Worm (Caenorhabditis elegans) whole organism, L1 larva: ENCODE measurements around the gene C03E10.1.

Source experiments
- ceh-82 ChIP-seq, 3 experiments: fragments of 150-350 bp in 1 of 3; sonication (generic microtip) in 2 of 3; optimal IDR thresholded peaks; 2 replicates each; lab custom pipeline; 2014 to 2017; ENCODE audit warnings: missing biosample characterization in 3 of 3, missing genetic modification characterization in 3 of 3
- egl-27 ChIP-seq, 2 experiments: fragments of 150-350 bp in 1 of 2; sonication (generic microtip); optimal IDR thresholded peaks; 3 replicates each; lab custom pipeline; 2017 to 2018; ENCODE audit warnings: missing biosample characterization in 2 of 2, missing genetic modification characterization in 2 of 2, missing genetic modification reagents in 2 of 2
- elt-2 ChIP-seq: sonication (generic microtip); optimal IDR thresholded peaks from 2 replicates; lab custom pipeline; 2016; ENCODE audit warnings: missing genetic modification characterization, mild to moderate bottlenecking, inconsistent platforms, missing compliant biosample characterization, missing genetic modification reagents
- hlh-17 ChIP-seq: fragments of 200-800 bp; sonication (Bioruptor generic); optimal IDR thresholded peaks from 2 replicates; lab custom pipeline; 2018; ENCODE audit warnings: missing genetic modification characterization, mild to moderate bottlenecking, missing compliant biosample characterization, moderate library complexity, borderline replicate concordance
- jun-1 ChIP-seq: fragments of 150-350 bp; optimal IDR thresholded peaks from 2 replicates; lab custom pipeline; 2014; ENCODE audit warnings: missing biosample characterization, missing genetic modification reagents, missing genetic modification characterization
- lin-35 ChIP-seq, 2 experiments: fragments of 150-350 bp; optimal IDR thresholded peaks; 2 replicates each; lab custom pipeline; 2014; ENCODE audit warnings: missing biosample characterization in 2 of 2, missing genetic modification characterization in 2 of 2, missing genetic modification reagents in 2 of 2
- lin-39 ChIP-seq: fragments of 150-350 bp; optimal IDR thresholded peaks from 2 replicates; lab custom pipeline; 2014; ENCODE audit warnings: missing biosample characterization, missing genetic modification reagents, missing genetic modification characterization
- nhr-76 ChIP-seq: sonication (generic microtip); optimal IDR thresholded peaks from 2 replicates; lab custom pipeline; 2017; ENCODE audit warnings: missing biosample characterization, missing genetic modification characterization
- pqm-1 ChIP-seq: sonication (generic microtip); optimal IDR thresholded peaks from 3 replicates; lab custom pipeline; 2017; ENCODE audit warnings: missing biosample characterization, missing genetic modification characterization
- snpc-4 ChIP-seq: fragments of 150-350 bp; optimal IDR thresholded peaks from 2 replicates; lab custom pipeline; 2014; ENCODE audit warnings: missing biosample characterization, missing genetic modification characterization
- unc-62 ChIP-seq: fragments of 150-350 bp; optimal IDR thresholded peaks from 2 replicates; lab custom pipeline; 2014; ENCODE audit warnings: missing biosample characterization, missing genetic modification reagents, missing genetic modification characterization
- unc-86 ChIP-seq: sonication (generic microtip); optimal IDR thresholded peaks from 2 replicates; lab custom pipeline; 2016; ENCODE audit warnings: missing genetic modification characterization, missing compliant biosample characterization
- ztf-4 ChIP-seq: fragments of 150-350 bp; optimal IDR thresholded peaks from 2 replicates; lab custom pipeline; 2014; ENCODE audit warnings: missing biosample characterization, missing genetic modification characterization

DNA sequence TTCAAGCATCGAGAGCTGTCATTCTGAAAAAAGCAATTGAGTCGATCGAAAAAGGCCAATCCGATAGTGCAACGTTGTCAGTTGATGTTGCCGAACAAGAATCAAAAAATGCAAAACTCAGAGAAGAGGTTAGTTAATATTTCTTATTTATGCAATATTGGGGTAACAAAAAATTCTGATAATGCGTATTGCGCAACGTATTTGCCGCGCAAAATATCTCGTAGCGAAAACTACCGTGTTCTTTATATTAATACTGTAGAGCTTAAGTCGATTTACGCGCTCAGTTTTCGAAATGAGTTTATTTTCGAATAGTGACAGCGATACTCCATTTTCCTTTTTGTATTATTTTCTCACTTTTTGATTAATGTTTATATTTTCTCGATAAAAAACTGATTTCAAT is 46.0 kb upstream of the C03E10.1 start:
- TF ChIP-seq ztf-4 (tag; lab: Kevin White, UChicago) (no peak), jun-1 (tag; lab: Kevin White, UChicago) (no peak), unc-86 (tag; lab: Kevin White, UChicago) (no peak), snpc-4 (tag; lab: Kevin White, UChicago) (no peak), pqm-1 (no peak), unc-62 (GFP tag; lab: Kevin White, UChicago) (no peak), nhr-76 (tag; lab: Kevin White, UChicago) (no peak), lin-35 (GFP tag; optimal IDR thresholded peaks at IDR 0.05; lab: Kevin White, UChicago) (no peak), ceh-82 (tag; optimal IDR thresholded peaks at IDR 0.05; lab: Kevin White, UChicago) (no peak), hlh-17 (GFP tag; lab: Kevin White, UChicago) (no peak), egl-27 (tag; optimal IDR thresholded peaks at IDR 0.05; lab: Kevin White, UChicago) (no peak), elt-2 (tag; lab: Kevin White, UChicago) (no peak), lin-39 (tag; lab: Kevin White, UChicago) (no peak)
